Fruit fly (Drosophila melanogaster) whole organism, adult: ENCODE measurements around the gene vvl.

ENCODE experiments used
- CG11617 ChIP-seq: fragments of 200-800 bp; sonication (Bioruptor generic); optimal IDR thresholded peaks from 2 replicates; lab custom pipeline; 2017; ENCODE audit warnings: mild to moderate bottlenecking, missing biosample characterization, missing genetic modification reagents, missing genetic modification characterization
- CG12768 ChIP-seq: fragments of 200-800 bp; sonication (Bioruptor generic); optimal IDR thresholded peaks from 2 replicates; lab custom pipeline; 2017; ENCODE audit warnings: missing biosample characterization, missing genetic modification characterization, mild to moderate bottlenecking, moderate library complexity, missing genetic modification reagents
- CG14711 ChIP-seq: fragments of 200-800 bp; sonication (Bioruptor generic); optimal IDR thresholded peaks from 2 replicates; lab custom pipeline; 2018; ENCODE audit warnings: missing biosample characterization, mild to moderate bottlenecking, missing genetic modification characterization, moderate library complexity
- CG1620 ChIP-seq: fragments of 200-800 bp; sonication (Bioruptor generic); optimal IDR thresholded peaks from 2 replicates; lab custom pipeline; 2016; ENCODE audit warnings: missing biosample characterization, missing genetic modification characterization
- CG33017 ChIP-seq: fragments of 200-800 bp; sonication (Bioruptor generic); optimal IDR thresholded peaks from 2 replicates; lab custom pipeline; 2018; ENCODE audit warnings: missing biosample characterization, mild to moderate bottlenecking, missing genetic modification characterization, moderate library complexity
- CG5204 ChIP-seq: fragments of 200-800 bp; sonication (Bioruptor generic); optimal IDR thresholded peaks from 2 replicates; lab custom pipeline; 2016; ENCODE audit warnings: missing biosample characterization, missing genetic modification characterization
- CG7045 ChIP-seq: fragments of 200-800 bp; sonication (Bioruptor generic); optimal IDR thresholded peaks from 2 replicates; lab custom pipeline; 2017; ENCODE audit warnings: missing biosample characterization, mild to moderate bottlenecking, missing genetic modification characterization
- CG7101 ChIP-seq: fragments of 200-800 bp; sonication (Bioruptor generic); optimal IDR thresholded peaks from 2 replicates; lab custom pipeline; 2018; ENCODE audit warnings: missing biosample characterization, mild to moderate bottlenecking, missing genetic modification characterization, moderate library complexity
- Clk ChIP-seq: fragments of 200-800 bp; sonication (Bioruptor generic); optimal IDR thresholded peaks from 2 replicates; lab custom pipeline; 2017; ENCODE audit warnings: missing biosample characterization, missing genetic modification characterization
- Crg-1 ChIP-seq: fragments of 200-800 bp; sonication (Bioruptor generic); optimal IDR thresholded peaks from 2 replicates; lab custom pipeline; 2016; ENCODE audit warnings: missing biosample characterization, missing genetic modification characterization
- Hr96 ChIP-seq: fragments of 200-800 bp; sonication (Bioruptor generic); optimal IDR thresholded peaks from 2 replicates; lab custom pipeline; 2016; ENCODE audit warnings: missing biosample characterization, missing genetic modification characterization
- Mnt ChIP-seq: fragments of 200-800 bp; sonication (Bioruptor generic); optimal IDR thresholded peaks from 2 replicates; lab custom pipeline; 2016; ENCODE audit warnings: missing biosample characterization, mild to moderate bottlenecking, missing genetic modification characterization
- bab1 ChIP-seq: fragments of 200-800 bp; sonication (Bioruptor generic); optimal IDR thresholded peaks from 3 replicates; lab custom pipeline; 2019; ENCODE audit warnings: missing biosample characterization, mild to moderate bottlenecking, missing genetic modification characterization, moderate library complexity
- cic ChIP-seq: fragments of 200-800 bp; sonication (Bioruptor generic); optimal IDR thresholded peaks from 2 replicates; lab custom pipeline; 2017; ENCODE audit warnings: missing biosample characterization, mild to moderate bottlenecking, missing genetic modification characterization, moderate library complexity
- cnc ChIP-seq, 2 experiments: fragments of >200 bp; optimal IDR thresholded peaks; 2 replicates each; lab custom pipeline; 2017
- kay ChIP-seq: fragments of 200-800 bp; sonication (Bioruptor generic); peaks from one replicate; lab custom pipeline; 2016; ENCODE audit warnings: missing biosample characterization, missing genetic modification characterization, borderline replicate concordance
- ovo ChIP-seq: fragments of 200-800 bp; sonication (Bioruptor generic); optimal IDR thresholded peaks from 2 replicates; lab custom pipeline; 2016; ENCODE audit warnings: missing biosample characterization, missing genetic modification characterization
- pad ChIP-seq: fragments of 200-800 bp; sonication (Bioruptor generic); optimal IDR thresholded peaks from 3 replicates; lab custom pipeline; 2017; ENCODE audit warnings: missing biosample characterization, missing genetic modification characterization, mild to moderate bottlenecking, moderate library complexity, missing genetic modification reagents
- tj ChIP-seq: fragments of 200-800 bp; sonication (Bioruptor generic); optimal IDR thresholded peaks from 3 replicates; lab custom pipeline; 2017; ENCODE audit warnings: missing biosample characterization, mild to moderate bottlenecking, missing genetic modification characterization, moderate library complexity
- toe ChIP-seq: fragments of 200-800 bp; sonication (Bioruptor generic); optimal IDR thresholded peaks from 2 replicates; lab custom pipeline; 2016; ENCODE audit warnings: missing biosample characterization, missing genetic modification characterization

Gene vvl

DNA sequence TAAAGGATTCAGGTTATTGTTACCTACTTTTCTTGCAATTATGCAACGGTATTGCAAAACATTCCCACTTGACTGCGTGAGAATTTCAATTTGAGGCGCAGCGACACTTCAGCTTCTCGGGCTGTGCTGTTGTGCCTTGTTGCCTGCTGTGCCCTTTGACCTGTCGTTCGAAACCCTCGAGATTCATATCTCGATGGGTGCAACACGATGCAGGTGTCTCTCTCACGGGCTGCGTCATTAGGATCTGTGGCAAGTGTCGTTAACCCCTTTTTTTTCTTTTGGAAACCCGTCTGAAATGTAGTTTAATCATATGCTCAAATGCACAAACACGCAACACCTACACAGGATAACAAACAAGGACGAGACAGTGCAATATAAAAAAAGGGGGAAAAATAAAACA is 23.7 kb downstream of the vvl start:
- no peak for TF ChIP-seq CG1620 (GFP tag; lab: Kevin White, UChicago)
- TF ChIP-seq kay (GFP tag; lab: Kevin White, UChicago) = no peak
- no peak for TF ChIP-seq Hr96

DNA sequence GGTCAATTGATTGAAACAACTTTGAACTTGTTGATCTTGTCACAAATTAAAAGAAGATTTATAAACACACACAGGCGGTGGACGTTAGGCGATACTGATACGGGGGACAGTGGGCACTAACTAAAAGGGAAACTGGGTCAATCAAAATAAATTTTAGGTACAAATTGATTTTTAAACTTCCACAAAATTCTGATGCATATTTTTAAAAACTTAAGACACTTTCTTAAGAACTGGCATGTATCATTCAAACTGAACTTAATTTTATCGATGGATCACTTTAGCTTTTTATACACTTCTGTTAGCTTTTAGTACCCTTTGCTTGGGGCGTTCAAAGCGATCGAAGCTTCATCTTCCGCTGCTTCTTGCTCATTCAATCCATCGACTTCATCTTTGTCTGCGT is 26.3 kb downstream of the vvl start:
- no peak for TF ChIP-seq CG7045

dm6 chr3L:6816872-6817271 is 26.9 kb downstream of the vvl start:
- no peak for TF ChIP-seq pad (GFP tag; lab: Kevin White, UChicago)
- TF ChIP-seq kay (GFP tag; lab: Kevin White, UChicago) = no peak
- TF ChIP-seq CG11617 (GFP tag; lab: Kevin White, UChicago) = no peak
- TF ChIP-seq CG33017 (tag; lab: Kevin White, UChicago) = no peak
- no peak for TF ChIP-seq CG1620 (GFP tag; lab: Kevin White, UChicago)
- TF ChIP-seq CG7101 (tag; lab: Kevin White, UChicago) = no peak
- TF ChIP-seq Hr96 = no peak
- TF ChIP-seq Clk (GFP tag; lab: Kevin White, UChicago) = no peak
- TF ChIP-seq tj = no peak
- no peak for TF ChIP-seq cnc (optimal IDR thresholded peaks at IDR 0.05; lab: Kevin White, UChicago)
- TF ChIP-seq CG7045 = no peak
- TF ChIP-seq bab1 = no peak
- no peak for TF ChIP-seq Crg-1 (GFP tag; lab: Kevin White, UChicago)
- TF ChIP-seq toe (GFP tag; lab: Kevin White, UChicago) = no peak
- TF ChIP-seq ovo (GFP tag; lab: Kevin White, UChicago) = no peak
- no peak for TF ChIP-seq CG5204 (GFP tag; lab: Kevin White, UChicago)
- no peak for TF ChIP-seq CG14711 (tag; lab: Kevin White, UChicago)

DNA sequence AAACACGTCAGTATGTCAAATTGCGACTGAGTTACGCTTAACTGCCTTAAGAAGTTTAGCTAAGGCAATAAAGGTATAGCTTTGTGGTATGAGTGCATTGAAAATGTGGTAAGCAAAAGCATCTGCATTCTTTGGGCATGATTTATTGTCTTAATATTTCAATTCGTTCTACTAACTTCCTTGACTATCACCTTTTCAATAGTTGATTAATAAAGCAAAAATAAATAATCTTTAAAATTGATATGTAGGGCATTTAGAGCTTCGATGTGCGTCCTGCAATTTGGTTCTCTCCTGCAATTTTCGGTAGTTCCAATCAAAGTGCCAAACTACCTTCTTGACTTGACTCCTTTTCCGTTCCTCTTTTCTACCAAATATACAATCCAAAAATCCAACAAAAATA is 28.0 kb downstream of the vvl start:
- TF ChIP-seq CG11617 (GFP tag; lab: Kevin White, UChicago) = no peak
- TF ChIP-seq CG5204 (GFP tag; lab: Kevin White, UChicago) = no peak
- TF ChIP-seq Mnt (GFP tag; lab: Kevin White, UChicago) = no peak
- TF ChIP-seq cic (GFP tag; lab: Kevin White, UChicago) = no peak
- no peak for TF ChIP-seq kay (GFP tag; lab: Kevin White, UChicago)
- no peak for TF ChIP-seq toe (GFP tag; lab: Kevin White, UChicago)
- no peak for TF ChIP-seq CG33017 (tag; lab: Kevin White, UChicago)
- TF ChIP-seq Clk (GFP tag; lab: Kevin White, UChicago) = no peak
- no peak for TF ChIP-seq bab1
- TF ChIP-seq CG1620 (GFP tag; lab: Kevin White, UChicago) = no peak
- no peak for TF ChIP-seq Crg-1 (GFP tag; lab: Kevin White, UChicago)
- no peak for TF ChIP-seq CG14711 (tag; lab: Kevin White, UChicago)
- no peak for TF ChIP-seq ovo (GFP tag; lab: Kevin White, UChicago)
- no peak for TF ChIP-seq tj
- no peak for TF ChIP-seq CG12768 (GFP tag; lab: Kevin White, UChicago)
- no peak for TF ChIP-seq CG7101 (tag; lab: Kevin White, UChicago)
- no peak for TF ChIP-seq Hr96
- TF ChIP-seq pad (GFP tag; lab: Kevin White, UChicago) = no peak
- no peak for TF ChIP-seq cnc (optimal IDR thresholded peaks at IDR 0.05; lab: Kevin White, UChicago)

DNA sequence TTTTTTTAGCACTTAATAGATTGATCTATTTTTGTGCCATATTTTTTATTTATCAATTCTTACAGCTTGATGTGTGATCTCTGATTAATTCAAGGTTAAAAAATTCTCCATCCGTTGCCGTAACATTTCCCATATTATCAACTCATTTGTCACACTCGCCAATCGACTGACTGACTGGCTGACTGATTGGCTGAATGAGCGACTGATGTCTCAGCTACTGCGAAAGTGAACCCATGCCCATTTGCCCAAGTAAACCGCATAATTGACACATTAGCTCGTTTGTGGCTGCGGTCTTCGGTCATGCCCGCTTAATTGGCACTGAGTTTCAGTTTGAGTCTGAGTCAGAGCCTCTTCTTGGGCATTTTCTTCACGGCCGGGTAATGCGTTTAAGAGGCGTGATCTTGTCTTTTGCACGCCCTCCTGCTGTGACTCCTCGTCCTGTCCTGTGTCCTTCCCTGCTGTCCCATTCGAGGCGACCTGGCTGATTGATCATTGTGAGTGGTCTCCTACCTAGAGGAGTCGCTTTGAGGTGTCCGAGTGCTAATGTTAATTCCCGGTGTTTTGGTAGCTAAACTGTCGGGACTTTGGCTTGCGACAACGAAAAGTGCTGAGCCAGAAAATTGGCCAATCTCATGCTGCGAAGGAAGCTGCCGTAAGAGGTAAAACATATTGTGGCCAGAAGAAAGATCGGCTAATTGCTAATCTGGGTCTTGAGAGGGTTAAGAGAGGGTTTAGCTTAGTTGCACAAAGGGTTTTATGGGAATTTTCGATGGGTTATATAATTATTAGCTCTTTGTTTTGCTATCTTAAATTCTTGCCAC is 31.0 kb downstream of the vvl start:
- TF ChIP-seq CG7045 (no peak), Mnt (GFP tag; lab: Kevin White, UChicago) (no peak), Clk (GFP tag; lab: Kevin White, UChicago) (no peak), kay (GFP tag; lab: Kevin White, UChicago) (no peak), tj (no peak), pad (GFP tag; lab: Kevin White, UChicago) (no peak), CG1620 (GFP tag; lab: Kevin White, UChicago) (no peak), CG33017 (tag; lab: Kevin White, UChicago) (no peak), Hr96 (no peak), bab1 (no peak), Crg-1 (GFP tag; lab: Kevin White, UChicago) (no peak), CG14711 (tag; lab: Kevin White, UChicago) (no peak), CG5204 (GFP tag; lab: Kevin White, UChicago) (no peak), cic (GFP tag; lab: Kevin White, UChicago) (no peak), ovo (GFP tag; lab: Kevin White, UChicago) (no peak)

DNA sequence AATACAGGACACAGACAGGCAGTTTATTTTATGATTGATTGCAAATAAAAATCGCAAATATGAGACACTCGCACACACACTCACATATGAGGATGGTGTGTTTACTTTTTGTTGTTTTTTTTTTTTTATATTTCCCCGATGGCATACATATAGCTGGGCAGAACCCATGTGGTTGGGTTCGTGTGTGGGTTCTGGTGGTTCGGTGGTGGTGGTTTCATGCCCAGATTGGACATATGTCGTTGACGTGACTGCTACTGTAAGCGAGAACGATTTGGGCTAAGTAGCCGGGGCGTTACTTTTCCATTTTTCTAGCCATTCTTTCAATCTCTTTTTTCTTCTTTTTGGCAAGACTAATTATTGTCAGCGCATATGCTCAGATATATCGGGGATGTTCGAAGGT is 32.8 kb downstream of the vvl start:
- TF ChIP-seq CG1620 (GFP tag; lab: Kevin White, UChicago) (no peak), CG5204 (GFP tag; lab: Kevin White, UChicago) (no peak), cic (GFP tag; lab: Kevin White, UChicago) (no peak), kay (GFP tag; lab: Kevin White, UChicago) (no peak), CG11617 (GFP tag; lab: Kevin White, UChicago) (no peak), tj (no peak), Clk (GFP tag; lab: Kevin White, UChicago) (no peak), ovo (GFP tag; lab: Kevin White, UChicago) (no peak), pad (GFP tag; lab: Kevin White, UChicago) (no peak), Mnt (GFP tag; lab: Kevin White, UChicago) (no peak), Crg-1 (GFP tag; lab: Kevin White, UChicago) (no peak), toe (GFP tag; lab: Kevin White, UChicago) (no peak), CG7101 (tag; lab: Kevin White, UChicago) (no peak), cnc (optimal IDR thresholded peaks at IDR 0.05; lab: Kevin White, UChicago) (no peak), CG12768 (GFP tag; lab: Kevin White, UChicago) (no peak)
